Fruit fly (Drosophila melanogaster) whole organism, adult: ENCODE results near the gene CG31249.

Experiments
- CG11617 ChIP-seq: fragments of 200-800 bp; sonication (Bioruptor generic); optimal IDR thresholded peaks from 2 replicates; lab custom pipeline; 2017; ENCODE audit warnings: mild to moderate bottlenecking, missing biosample characterization, missing genetic modification reagents, missing genetic modification characterization
- CG12768 ChIP-seq: fragments of 200-800 bp; sonication (Bioruptor generic); optimal IDR thresholded peaks from 2 replicates; lab custom pipeline; 2017; ENCODE audit warnings: missing biosample characterization, missing genetic modification characterization, mild to moderate bottlenecking, moderate library complexity, missing genetic modification reagents
- CG33017 ChIP-seq: fragments of 200-800 bp; sonication (Bioruptor generic); optimal IDR thresholded peaks from 2 replicates; lab custom pipeline; 2018; ENCODE audit warnings: missing biosample characterization, mild to moderate bottlenecking, missing genetic modification characterization, moderate library complexity
- CG5204 ChIP-seq: fragments of 200-800 bp; sonication (Bioruptor generic); optimal IDR thresholded peaks from 2 replicates; lab custom pipeline; 2016; ENCODE audit warnings: missing biosample characterization, missing genetic modification characterization
- CG7101 ChIP-seq: fragments of 200-800 bp; sonication (Bioruptor generic); optimal IDR thresholded peaks from 2 replicates; lab custom pipeline; 2018; ENCODE audit warnings: missing biosample characterization, mild to moderate bottlenecking, missing genetic modification characterization, moderate library complexity
- cic ChIP-seq: fragments of 200-800 bp; sonication (Bioruptor generic); optimal IDR thresholded peaks from 2 replicates; lab custom pipeline; 2017; ENCODE audit warnings: missing biosample characterization, mild to moderate bottlenecking, missing genetic modification characterization, moderate library complexity

- TF ChIP-seq CG33017 (tag; lab: Kevin White, UChicago) = no peak
- TF ChIP-seq CG5204 (GFP tag; lab: Kevin White, UChicago) = no peak
- TF ChIP-seq CG7101 (tag; lab: Kevin White, UChicago) = no peak
- TF ChIP-seq CG11617 = no peak
- no peak for TF ChIP-seq CG12768 (GFP tag; lab: Kevin White, UChicago)
- no peak for TF ChIP-seq cic (GFP tag; lab: Kevin White, UChicago)
Observed at dm6 chr3R:17725558-17725957, 38.7 kb upstream of the CG31249 start, which contains the start of gene Lgr1.
